Worm (Caenorhabditis elegans) whole organism, L2 larva: ENCODE measurements around the gene F55B11.2.

Source experiments
- R02D3.7 ChIP-seq: fragments of 150-350 bp; optimal IDR thresholded peaks from 2 replicates; lab custom pipeline; 2014; ENCODE audit warnings: missing biosample characterization, missing genetic modification characterization
- ama-1 ChIP-seq: fragments of 150-350 bp; optimal IDR thresholded peaks from 2 replicates; lab custom pipeline; 2018; ENCODE audit warnings: inconsistent platforms
- elt-1 ChIP-seq: fragments of 150-350 bp; optimal IDR thresholded peaks from 2 replicates; lab custom pipeline; 2014; ENCODE audit warnings: missing biosample characterization, missing genetic modification characterization
- lsy-2 ChIP-seq, 2 experiments: fragments of 150-350 bp in 1 of 2; sonication (generic microtip) in 1 of 2; optimal IDR thresholded peaks; 2 replicates each; lab custom pipeline; 2014 to 2017; ENCODE audit warnings: missing biosample characterization in 2 of 2, missing genetic modification characterization in 2 of 2
- nhr-237 ChIP-seq: fragments of 150-350 bp; optimal IDR thresholded peaks from 2 replicates; lab custom pipeline; 2014; ENCODE audit warnings: missing biosample characterization, missing genetic modification characterization
- nhr-25 ChIP-seq: fragments of 150-350 bp; sonication (generic microtip); optimal IDR thresholded peaks from 3 replicates; lab custom pipeline; 2014; ENCODE audit warnings: missing biosample characterization, missing genetic modification characterization
- skn-1 ChIP-seq: sonication (generic microtip); optimal IDR thresholded peaks from 2 replicates; lab custom pipeline; 2017; ENCODE audit warnings: missing biosample characterization, missing genetic modification characterization
- snpc-4 ChIP-seq: fragments of 150-350 bp; optimal IDR thresholded peaks from 2 replicates; lab custom pipeline; 2014; ENCODE audit warnings: missing biosample characterization, missing genetic modification characterization
- unc-62 ChIP-seq: fragments of 150-350 bp; optimal IDR thresholded peaks from 2 replicates; lab custom pipeline; 2014; ENCODE audit warnings: missing biosample characterization, missing genetic modification reagents, missing genetic modification characterization
- zag-1 ChIP-seq: fragments of 150-350 bp; optimal IDR thresholded peaks from 2 replicates; lab custom pipeline; 2014; ENCODE audit warnings: missing biosample characterization, missing genetic modification characterization

- TF ChIP-seq ama-1, result no peak
- TF ChIP-seq R02D3.7 (tag; lab: Kevin White, UChicago), result no peak
- no peak for TF ChIP-seq lsy-2 (tag; optimal IDR thresholded peaks at IDR 0.05; lab: Kevin White, UChicago)
- TF ChIP-seq snpc-4 (tag; lab: Kevin White, UChicago), result no peak
- no peak for TF ChIP-seq skn-1 (tag; lab: Kevin White, UChicago)
- TF ChIP-seq zag-1 (tag; lab: Kevin White, UChicago), result no peak
- no peak for TF ChIP-seq unc-62 (GFP tag; lab: Kevin White, UChicago)
- no peak for TF ChIP-seq nhr-237 (tag; lab: Kevin White, UChicago)
- TF ChIP-seq nhr-25 (tag; lab: Kevin White, UChicago), result no peak
- no peak for TF ChIP-seq elt-1 (tag; lab: Kevin White, UChicago)
These were observed 14.3 kb upstream of the F55B11.2 start for ce11 chrIV:14437391-14437790.
